Fruit fly (Drosophila melanogaster): ENCODE results near the gene Cbs.

Cbs gene

dm6 chrX:21058991-21059390, 14.1 kb downstream of the Cbs start (continued):
- TF ChIP-seq ssp (GFP tag; IDR thresholded peaks at IDR 0.05) (peak; percentile 64), lov (optimal IDR thresholded peaks at IDR 0.05) (no peak), lov (GFP tag; IDR thresholded peaks at IDR 0.05) (peak; percentile 80; the same call in 2 of the 3 replicates), CG3163 (GFP tag; optimal IDR thresholded peaks at IDR 0.05) (peak; percentile 75), CG12391 (tag; optimal IDR thresholded peaks at IDR 0.05) (peak; percentile 93), Dll (GFP tag; IDR thresholded peaks at IDR 0.05; ENCODE audit: partially characterized antibody) (no peak), CG10209 (GFP tag; optimal IDR thresholded peaks at IDR 0.05) (peak; percentile 87), Med (GFP tag) (peak; percentile 99), CG9876 (GFP tag; optimal IDR thresholded peaks at IDR 0.05) (peak; percentile 86), CG11504 (tag; optimal IDR thresholded peaks at IDR 0.05) (peak; percentile 95), PHDP (tag; optimal IDR thresholded peaks at IDR 0.05) (peak; percentile 93), CG8281 (tag; optimal IDR thresholded peaks at IDR 0.05) (peak; percentile 83), gce (GFP tag; IDR thresholded peaks at IDR 0.05) (peak; percentile 76; the same call in 2 of the 3 replicates), ewg (GFP tag; optimal IDR thresholded peaks at IDR 0.05) (peak; percentile 88), CG14667 (GFP tag; IDR thresholded peaks at IDR 0.05) (peak; percentile 78), CG8290 (GFP tag; optimal IDR thresholded peaks at IDR 0.05) (peak; percentile 86), CG8290 (tag; optimal IDR thresholded peaks at IDR 0.05) (peak; percentile 38 to 93), Oaz (GFP tag; IDR thresholded peaks at IDR 0.05) (peak; percentile 61), aop (GFP tag; IDR thresholded peaks at IDR 0.05) (no peak; the same call in 1 of the 2 replicates), Atf-2 (GFP tag; optimal IDR thresholded peaks at IDR 0.05) (peak; percentile 91), dm (GFP tag; optimal IDR thresholded peaks at IDR 0.05) (peak; percentile 78), sna (GFP tag; IDR thresholded peaks at IDR 0.05; ENCODE audit: partially characterized antibody) (no peak), Bdp1 (GFP tag; optimal IDR thresholded peaks at IDR 0.05) (peak; percentile 81), Tbp (GFP tag; optimal IDR thresholded peaks at IDR 0.05) (no peak), CG7963 (GFP tag; IDR thresholded peaks at IDR 0.05; ENCODE audit: partially characterized antibody) (no peak), E2f2 (GFP tag; IDR thresholded peaks at IDR 0.05) (peak; percentile 72), GATAe (GFP tag; conservative IDR thresholded peaks at IDR 0.05) (no peak), CG31224 (GFP tag; IDR thresholded peaks at IDR 0.05) (peak; percentile 55), B-H1 (GFP tag; IDR thresholded peaks at IDR 0.05) (peak; percentile 71), CG7786 (GFP tag; optimal IDR thresholded peaks at IDR 0.05) (peak; percentile 91), Hmx (GFP tag; optimal IDR thresholded peaks at IDR 0.05) (no peak), CG15479 (GFP tag; optimal IDR thresholded peaks at IDR 0.05) (no peak), jing (GFP tag; optimal IDR thresholded peaks at IDR 0.05) (peak; percentile 91), CG8359 (GFP tag; optimal IDR thresholded peaks at IDR 0.05; ENCODE audit: borderline replicate concordance) (peak; percentile 77), CG4282 (GFP tag; optimal IDR thresholded peaks at IDR 0.05) (peak; percentile 78), schlank (tag; optimal IDR thresholded peaks at IDR 0.05) (peak; percentile 74), Lhr (GFP tag; optimal IDR thresholded peaks at IDR 0.05) (peak; percentile 72), fd3F (GFP tag; optimal IDR thresholded peaks at IDR 0.05) (peak; percentile 83), D19B (GFP tag; optimal IDR thresholded peaks at IDR 0.05) (peak; percentile 20), ash1 (GFP tag; optimal IDR thresholded peaks at IDR 0.05) (no peak), rib (GFP tag; IDR thresholded peaks at IDR 0.05) (no peak), HmgD (GFP tag; optimal IDR thresholded peaks at IDR 0.05) (peak; percentile 73), ranshi (GFP tag; IDR thresholded peaks at IDR 0.05) (peak; percentile 84), unpg (GFP tag; optimal IDR thresholded peaks at IDR 0.05) (peak; percentile 96), lbe (GFP tag; optimal IDR thresholded peaks at IDR 0.05) (no peak), CG10654 (GFP tag; optimal IDR thresholded peaks at IDR 0.05) (peak; percentile 85), unc-4 (GFP tag; IDR thresholded peaks at IDR 0.05; ENCODE audit: partially characterized antibody) (no peak), dmrt99B (tag; optimal IDR thresholded peaks at IDR 0.05) (peak; percentile 95), Sin3A (optimal IDR thresholded peaks at IDR 0.05) (no peak), zfh2 (GFP tag; optimal IDR thresholded peaks at IDR 0.05) (peak; percentile 82), CG4360 (GFP tag; IDR thresholded peaks at IDR 0.05) (peak; percentile 48; the same call in 1 of the 2 replicates), tap (tag; optimal IDR thresholded peaks at IDR 0.05) (peak; percentile 81)

All from whole organism, embryonic.